Worm (Caenorhabditis elegans) whole organism, L3 larva: Measurements from ENCODE around the gene meg-3.
A peak's percentile ranks its signal among the peaks of the same experiment; 100 is the strongest.
"Not testable (repeated sequence)": the region's sequence is repeated elsewhere in the genome, so short reads cannot be mapped to it uniquely, and the experiment has no call there.

ENCODE experiments used
- R02D3.7 ChIP-seq: fragments of 150-350 bp; optimal IDR thresholded peaks from 2 replicates; lab custom pipeline; 2014; ENCODE audit warnings: missing biosample characterization, missing genetic modification characterization
- ama-1 ChIP-seq: fragments of 150-350 bp; optimal IDR thresholded peaks from 2 replicates; lab custom pipeline; 2018
- ceh-28 ChIP-seq: fragments of 150-350 bp; optimal IDR thresholded peaks from 2 replicates; lab custom pipeline; 2014; ENCODE audit warnings: missing biosample characterization, missing genetic modification reagents, missing genetic modification characterization
- ceh-82 ChIP-seq: fragments of 150-350 bp; optimal IDR thresholded peaks from 2 replicates; lab custom pipeline; 2014; ENCODE audit warnings: missing biosample characterization, missing genetic modification characterization
- ceh-9 ChIP-seq: sonication (generic microtip); optimal IDR thresholded peaks from 2 replicates; lab custom pipeline; 2018; ENCODE audit warnings: missing biosample characterization, missing genetic modification characterization
- egl-5 ChIP-seq: fragments of 150-350 bp; optimal IDR thresholded peaks from 2 replicates; lab custom pipeline; 2017; ENCODE audit warnings: missing biosample characterization, missing genetic modification reagents, missing genetic modification characterization, inconsistent platforms
- elt-1 ChIP-seq: fragments of 150-350 bp; optimal IDR thresholded peaks from 2 replicates; lab custom pipeline; 2014; ENCODE audit warnings: missing biosample characterization, missing genetic modification characterization
- elt-2 ChIP-seq: sonication (generic microtip); optimal IDR thresholded peaks from 2 replicates; lab custom pipeline; 2016; ENCODE audit warnings: missing genetic modification reagents, mild to moderate bottlenecking, missing genetic modification characterization, missing compliant biosample characterization
- elt-3 ChIP-seq, 3 experiments: fragments of 150-350 bp in 1 of 3; sonication (generic microtip) in 2 of 3; optimal IDR thresholded peaks; 2 replicates in 2 of 3; 4 replicates in 1 of 3; lab custom pipeline; 2014 to 2017; ENCODE audit warnings: missing biosample characterization in 3 of 3, missing genetic modification characterization in 3 of 3
- fkh-10 ChIP-seq: sonication (generic microtip); optimal IDR thresholded peaks from 2 replicates; lab custom pipeline; 2017; ENCODE audit warnings: missing biosample characterization, missing genetic modification reagents, missing genetic modification characterization
- fkh-2 ChIP-seq: fragments of 150-350 bp; optimal IDR thresholded peaks from 2 replicates; lab custom pipeline; 2014; ENCODE audit warnings: missing biosample characterization, missing genetic modification reagents, missing genetic modification characterization
- fos-1 ChIP-seq: fragments of 150-350 bp; optimal IDR thresholded peaks from 2 replicates; lab custom pipeline; 2014; ENCODE audit warnings: missing biosample characterization, missing genetic modification characterization
- hmg-11 ChIP-seq: sonication (generic microtip); optimal IDR thresholded peaks from 2 replicates; lab custom pipeline; 2016; ENCODE audit warnings: missing genetic modification characterization, missing compliant biosample characterization
- jun-1 ChIP-seq: fragments of 150-350 bp; optimal IDR thresholded peaks from 2 replicates; lab custom pipeline; 2014; ENCODE audit warnings: missing biosample characterization, missing genetic modification reagents, missing genetic modification characterization
- lin-15B ChIP-seq: fragments of 150-350 bp; optimal IDR thresholded peaks from 2 replicates; lab custom pipeline; 2014; ENCODE audit warnings: missing biosample characterization, missing genetic modification characterization
- lin-39 ChIP-seq: fragments of 150-350 bp; optimal IDR thresholded peaks from 2 replicates; lab custom pipeline; 2018; ENCODE audit warnings: missing biosample characterization, missing genetic modification reagents, missing genetic modification characterization
- lsy-12 ChIP-seq: sonication (generic microtip); optimal IDR thresholded peaks from 2 replicates; lab custom pipeline; 2016; ENCODE audit warnings: mild to moderate bottlenecking, missing genetic modification characterization, missing compliant biosample characterization
- mdl-1 ChIP-seq: fragments of 150-350 bp; optimal IDR thresholded peaks from 2 replicates; lab custom pipeline; 2014; ENCODE audit warnings: missing biosample characterization, missing genetic modification characterization
- mml-1 ChIP-seq: fragments of 150-350 bp; sonication (generic microtip); optimal IDR thresholded peaks from 3 replicates; lab custom pipeline; 2014; ENCODE audit warnings: missing biosample characterization, missing genetic modification characterization
- nfya-1 ChIP-seq: sonication (generic microtip); optimal IDR thresholded peaks from 2 replicates; lab custom pipeline; 2017; ENCODE audit warnings: missing genetic modification characterization, mild to moderate bottlenecking, missing compliant biosample characterization, antibody characterized with exemption, moderate library complexity; ENCODE audit not compliant: insufficient read depth
- nhr-12 ChIP-seq: fragments of 150-350 bp; optimal IDR thresholded peaks from 2 replicates; lab custom pipeline; 2014; ENCODE audit warnings: missing biosample characterization, missing genetic modification characterization
- nhr-237 ChIP-seq: fragments of 150-350 bp; optimal IDR thresholded peaks from 2 replicates; lab custom pipeline; 2014; ENCODE audit warnings: missing biosample characterization, missing genetic modification characterization
- nhr-43 ChIP-seq: sonication (generic microtip); optimal IDR thresholded peaks from 2 replicates; lab custom pipeline; 2016; ENCODE audit warnings: mild to moderate bottlenecking, missing genetic modification characterization, missing compliant biosample characterization; ENCODE audit not compliant: poor library complexity, severe bottlenecking
- nhr-67 ChIP-seq: fragments of 150-350 bp; optimal IDR thresholded peaks from 2 replicates; lab custom pipeline; 2014; ENCODE audit warnings: missing biosample characterization, missing genetic modification characterization
- nhr-77 ChIP-seq: fragments of 150-350 bp; optimal IDR thresholded peaks from 2 replicates; lab custom pipeline; 2014; ENCODE audit warnings: missing biosample characterization, missing genetic modification characterization
- pha-4 ChIP-seq: fragments of 150-350 bp; optimal IDR thresholded peaks from 2 replicates; lab custom pipeline; 2014; ENCODE audit warnings: missing biosample characterization, missing genetic modification reagents, missing genetic modification characterization
- pqm-1 ChIP-seq: fragments of 150-350 bp; optimal IDR thresholded peaks from 2 replicates; lab custom pipeline; 2017; ENCODE audit warnings: missing biosample characterization, missing genetic modification characterization, inconsistent platforms
- tbx-2 ChIP-seq: sonication (generic microtip); optimal IDR thresholded peaks from 2 replicates; lab custom pipeline; 2016; ENCODE audit warnings: mild to moderate bottlenecking, missing genetic modification characterization, missing compliant biosample characterization
- unc-39 ChIP-seq: sonication (generic microtip); optimal IDR thresholded peaks from 4 replicates; lab custom pipeline; 2017; ENCODE audit warnings: missing biosample characterization, missing genetic modification characterization
- unc-62 ChIP-seq: fragments of 150-350 bp; sonication (generic microtip); optimal IDR thresholded peaks from 4 replicates; lab custom pipeline; 2014; ENCODE audit warnings: missing biosample characterization, missing genetic modification reagents, missing genetic modification characterization
- ztf-11 ChIP-seq: fragments of 150-350 bp; optimal IDR thresholded peaks from 2 replicates; lab custom pipeline; 2014; ENCODE audit warnings: missing biosample characterization, missing genetic modification characterization
- ztf-4 ChIP-seq: fragments of 150-350 bp; optimal IDR thresholded peaks from 2 replicates; lab custom pipeline; 2014; ENCODE audit warnings: missing biosample characterization, missing genetic modification characterization

The meg-3 gene

DNA sequence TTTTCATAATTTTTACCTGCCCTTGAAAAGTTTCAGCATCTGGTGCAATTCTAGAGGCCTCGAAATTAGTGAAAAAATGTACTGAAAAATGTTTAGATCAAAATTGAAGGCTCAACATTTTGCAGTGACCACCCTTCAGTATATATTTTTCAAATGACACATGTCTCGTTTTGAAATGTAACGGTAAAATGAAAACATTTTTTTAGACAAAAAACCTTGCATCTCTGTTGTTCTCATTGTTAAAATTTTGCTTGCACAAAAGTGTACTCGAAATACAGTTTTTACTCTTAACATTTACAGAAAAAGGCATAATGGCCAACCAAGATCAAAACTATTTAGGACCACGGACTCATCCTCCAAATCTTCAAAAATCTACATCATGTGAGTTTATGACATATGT, 36.9 kb upstream of the meg-3 start, which contains the start of gene Y102A11A.2:
Gene Y102A11A.2, plus strand, starts transcription at position 301 of the 400 bp plus-strand sequence.
- not testable (repeated sequence) for TF ChIP-seq nfya-1 (tag; lab: Kevin White, UChicago); elt-1; fkh-10 (GFP tag; lab: Kevin White, UChicago)
- TF ChIP-seq, all 47 proteins: peak for 0; not testable (repeated sequence) for 47

DNA sequence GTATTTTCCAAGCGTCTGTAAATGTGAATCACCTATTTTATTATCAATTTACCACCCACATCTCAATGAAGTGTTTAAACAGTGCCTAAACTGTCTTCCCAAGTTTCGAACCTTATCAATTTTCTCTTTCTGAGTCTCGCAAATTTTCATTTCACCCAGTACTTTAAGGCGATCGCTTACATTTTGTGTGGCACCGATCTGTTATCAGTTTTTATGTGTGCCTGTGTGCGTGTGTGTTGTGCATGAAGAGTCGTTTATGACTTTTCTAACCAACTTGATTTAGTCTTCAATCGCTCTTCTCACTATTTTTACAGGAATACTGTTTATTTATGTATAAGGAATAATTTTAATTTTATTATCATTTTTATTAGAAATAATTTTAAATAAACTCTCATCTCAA, 36.0 kb upstream of the meg-3 start:
- TF ChIP-seq elt-2 (tag; lab: Kevin White, UChicago) (peak; percentile 72), pqm-1 (tag; lab: Kevin White, UChicago) (peak; percentile 8)

DNA sequence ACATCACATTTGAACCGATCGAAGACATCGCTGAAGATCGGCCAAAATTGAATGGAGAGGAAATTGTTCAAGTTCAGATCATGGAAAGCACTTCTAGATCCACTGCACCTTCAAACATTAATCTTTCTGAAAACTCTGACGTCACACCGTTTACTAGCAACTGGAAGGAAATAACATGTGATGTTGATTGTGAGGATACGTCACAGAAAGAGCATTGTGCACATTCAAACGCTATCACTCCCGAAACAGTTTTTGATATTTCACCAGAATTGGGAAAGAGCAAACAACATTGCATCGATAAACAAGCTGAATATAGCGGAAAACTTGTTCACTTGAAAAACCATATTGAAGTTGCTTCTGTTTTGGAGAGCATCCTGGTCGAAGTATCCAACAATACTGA, 32.2 kb upstream of the meg-3 start:
- TF ChIP-seq ceh-28 (tag; lab: Kevin White, UChicago) = no peak
- TF ChIP-seq pqm-1 (tag; lab: Kevin White, UChicago) = peak; percentile 34
- TF ChIP-seq fkh-10 (GFP tag; lab: Kevin White, UChicago) = no peak
- TF ChIP-seq nhr-12 (tag; lab: Kevin White, UChicago) = no peak
- TF ChIP-seq pha-4 (tag; lab: Kevin White, UChicago) = peak; percentile 24
- no peak for TF ChIP-seq ama-1 (lab: Kevin White, UChicago)
- TF ChIP-seq tbx-2 (tag; lab: Kevin White, UChicago) = no peak
- peak; percentile 46 for TF ChIP-seq elt-2 (tag; lab: Kevin White, UChicago)

DNA sequence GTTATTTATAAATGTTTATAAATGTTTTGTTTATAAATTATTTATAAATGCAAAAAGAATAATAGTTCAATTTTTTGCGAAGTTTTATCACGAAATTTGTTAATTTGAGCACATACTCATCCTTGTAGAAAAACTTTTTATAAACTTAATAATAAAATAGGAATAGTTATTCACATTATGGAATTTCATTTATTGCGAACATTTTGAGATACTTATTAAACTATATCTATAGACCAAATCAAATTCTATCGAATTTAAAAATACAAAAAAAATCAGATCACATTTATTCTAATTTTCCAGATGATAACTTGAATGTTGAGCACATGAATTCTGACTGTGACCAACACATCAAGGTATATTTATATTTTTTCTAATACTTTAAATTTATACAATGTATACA, 29.4 kb upstream of the meg-3 start, which contains the start of gene Y102A11A.3:
Gene Y102A11A.3, plus strand, starts transcription at position 301 of the 400 bp plus-strand sequence.
- TF ChIP-seq mml-1 (tag; lab: Kevin White, UChicago) (no peak), nhr-237 (tag; lab: Kevin White, UChicago) (no peak), ztf-11 (tag; lab: Kevin White, UChicago) (no peak), fkh-10 (GFP tag; lab: Kevin White, UChicago) (no peak), pqm-1 (tag; lab: Kevin White, UChicago) (no peak), ceh-9 (tag; lab: Kevin White, UChicago) (no peak), nhr-67 (tag; lab: Kevin White, UChicago) (no peak), ztf-4 (tag; lab: Kevin White, UChicago) (no peak), nfya-1 (tag; lab: Kevin White, UChicago) (no peak), elt-3 (tag; optimal IDR thresholded peaks at IDR 0.05; lab: Kevin White, UChicago) (no peak), tbx-2 (tag; lab: Kevin White, UChicago) (no peak), lsy-12 (tag; lab: Kevin White, UChicago) (no peak), fkh-2 (tag; lab: Kevin White, UChicago) (no peak), egl-5 (no peak), elt-2 (tag; lab: Kevin White, UChicago) (no peak), ceh-82 (tag; lab: Kevin White, UChicago) (no peak), nhr-12 (tag; lab: Kevin White, UChicago) (no peak)

DNA sequence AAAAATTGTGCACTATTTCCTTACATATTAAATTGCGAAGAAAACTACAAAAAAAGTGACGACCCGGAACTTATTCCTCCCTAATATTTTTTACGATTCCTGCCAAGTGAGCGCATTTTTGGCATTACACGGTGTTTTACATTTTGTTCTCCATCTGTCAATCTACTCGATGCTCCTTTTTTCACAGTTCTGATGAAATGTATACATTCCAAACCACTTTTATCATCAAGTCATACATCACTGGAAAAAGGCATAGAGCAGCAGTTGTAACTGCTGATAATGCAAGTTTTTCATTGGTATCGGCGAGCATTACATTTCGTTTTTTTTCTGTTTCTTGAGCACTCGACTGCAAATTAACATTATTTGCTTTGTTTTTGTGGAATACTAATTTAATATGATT, 28.8 kb upstream of the meg-3 start:
- TF ChIP-seq jun-1 (tag; lab: Kevin White, UChicago) = no peak
- TF ChIP-seq pqm-1 (tag; lab: Kevin White, UChicago) = peak; percentile 52
- no peak for TF ChIP-seq ceh-28 (tag; lab: Kevin White, UChicago)
- no peak for TF ChIP-seq mml-1 (tag; lab: Kevin White, UChicago)
- no peak for TF ChIP-seq R02D3.7 (tag; lab: Kevin White, UChicago)
- TF ChIP-seq lin-15B (tag; lab: Kevin White, UChicago) = no peak
- TF ChIP-seq unc-39 = no peak
- no peak for TF ChIP-seq fos-1 (tag; lab: Kevin White, UChicago)
- TF ChIP-seq nhr-67 (tag; lab: Kevin White, UChicago) = no peak
- no peak for TF ChIP-seq nhr-43
- peak; percentile 74 for TF ChIP-seq elt-2 (tag; lab: Kevin White, UChicago)
- TF ChIP-seq elt-3 (tag; optimal IDR thresholded peaks at IDR 0.05; lab: Kevin White, UChicago) = no peak
- no peak for TF ChIP-seq lin-39
- TF ChIP-seq unc-62 (GFP tag; lab: Kevin White, UChicago) = no peak
- TF ChIP-seq ceh-9 (tag; lab: Kevin White, UChicago) = no peak
- no peak for TF ChIP-seq mdl-1 (tag; lab: Kevin White, UChicago)

DNA sequence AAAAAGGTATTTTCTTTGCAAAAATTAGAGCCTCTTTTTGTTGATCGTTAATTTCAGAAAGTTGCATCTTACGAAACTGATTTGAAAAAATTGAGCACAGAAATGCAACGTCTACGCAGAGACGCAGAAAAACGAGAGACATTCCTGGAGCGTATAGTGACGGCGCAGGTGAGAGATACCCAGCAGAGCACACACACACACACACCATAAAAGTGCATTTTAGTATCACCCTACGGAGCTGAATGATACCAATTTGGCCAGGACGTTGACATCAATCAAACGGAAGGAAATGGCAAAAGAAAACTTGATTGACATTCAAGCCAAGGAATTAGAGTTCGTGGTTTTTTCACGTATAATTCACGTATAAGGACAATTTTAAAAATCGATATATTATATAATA, 25.1 kb upstream of the meg-3 start:
- TF ChIP-seq nhr-77 (tag; lab: Kevin White, UChicago) (no peak), ama-1 (lab: Kevin White, UChicago) (no peak), elt-2 (tag; lab: Kevin White, UChicago) (peak; percentile 85), pqm-1 (tag; lab: Kevin White, UChicago) (peak; percentile 76), hmg-11 (tag; lab: Kevin White, UChicago) (no peak), pha-4 (tag; lab: Kevin White, UChicago) (peak; percentile 20), jun-1 (tag; lab: Kevin White, UChicago) (peak; percentile 42)
